Fruit fly (Drosophila melanogaster) S2 (cell line): ENCODE data around the gene CG13123.

Experiments used
- CG8478 ChIP-seq: fragments of >200 bp; optimal IDR thresholded peaks from 2 replicates; lab custom pipeline; 2018
- CTCF ChIP-seq, 2 experiments: fragments of >200 bp; optimal IDR thresholded peaks; 2 replicates each; lab custom pipeline; 2018

dm6 chr2L:9779754-9780153 is 13.2 kb downstream of the CG13123 start:
- TF ChIP-seq CTCF (optimal IDR thresholded peaks at IDR 0.05; lab: Kevin White, UChicago) (no peak), CG8478 (lab: Kevin White, UChicago) (no peak)
